Worm (Caenorhabditis elegans) whole organism, L1 larva: ENCODE results near the gene C30G4.4.

Experiments used
- aly-2 ChIP-seq: fragments of 150-350 bp; optimal IDR thresholded peaks from 2 replicates; lab custom pipeline; 2014; ENCODE audit warnings: missing biosample characterization, missing genetic modification characterization
- nhr-77 ChIP-seq: fragments of 150-350 bp; optimal IDR thresholded peaks from 2 replicates; lab custom pipeline; 2014; ENCODE audit warnings: missing biosample characterization, missing genetic modification characterization

- TF ChIP-seq nhr-77 (tag; lab: Kevin White, UChicago), result no peak
- TF ChIP-seq aly-2 (tag; lab: Kevin White, UChicago), result no peak
Observed at ce11 chrX:17055481-17055835, 16.5 kb downstream of the C30G4.4 start, which contains the start of gene gcy-11.
